Worm (Caenorhabditis elegans) whole organism, L4/young adult: ENCODE results near the gene B0244.10.

Source experiments
- W03F9.2 ChIP-seq: fragments of 150-350 bp; optimal IDR thresholded peaks from 2 replicates; lab custom pipeline; 2014; ENCODE audit warnings: missing biosample characterization, missing genetic modification characterization
- dao-5 ChIP-seq: sonication (generic microtip); optimal IDR thresholded peaks from 2 replicates; lab custom pipeline; 2016; ENCODE audit warnings: missing genotype, missing genetic modification characterization, moderate library complexity, missing compliant biosample characterization
- him-1 ChIP-seq: sonication (generic microtip); optimal IDR thresholded peaks from 2 replicates; lab custom pipeline; 2016; ENCODE audit warnings: missing genotype, missing genetic modification reagents, missing genetic modification characterization, missing compliant biosample characterization

B0244.10 gene

ce11 chrIII:5710045-5710444 lies 24.9 kb upstream of the B0244.10 start, which contains the start of gene B0336.12:
B0336.12 (minus strand) TSS chrIII:5710145.
- TF ChIP-seq him-1 (tag; lab: Kevin White, UChicago) (no peak), dao-5 (tag; lab: Kevin White, UChicago) (no peak), W03F9.2 (tag; lab: Kevin White, UChicago) (no peak)

DNA sequence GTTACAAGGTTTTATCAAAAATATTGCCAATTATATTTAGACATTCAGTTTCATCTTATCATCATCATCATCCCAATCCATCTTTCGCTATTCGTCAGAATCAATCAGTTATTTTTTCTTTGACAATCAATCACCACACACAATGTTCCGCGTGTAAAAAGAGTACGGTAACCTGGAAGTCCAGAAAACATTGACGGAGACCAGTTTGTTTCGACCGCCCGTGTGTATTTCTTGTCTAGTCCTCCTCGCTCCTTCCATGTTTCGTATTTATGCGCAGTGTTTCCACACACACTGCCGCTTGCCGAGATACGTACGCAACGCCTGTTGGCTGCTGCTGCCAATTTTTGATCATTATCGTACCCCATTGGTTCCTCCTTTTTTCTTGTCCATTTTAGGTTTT lies 24.3 kb upstream of the B0244.10 start:
- TF ChIP-seq W03F9.2 (tag; lab: Kevin White, UChicago) = no peak
- no peak for TF ChIP-seq him-1 (tag; lab: Kevin White, UChicago)
- TF ChIP-seq dao-5 (tag; lab: Kevin White, UChicago) = no peak

ce11 chrIII:5711242-5711641 lies 23.7 kb upstream of the B0244.10 start, which contains the start of gene rbm-26:
rbm-26 (plus strand) TSS chrIII:5711542.
- TF ChIP-seq dao-5 (tag; lab: Kevin White, UChicago) (no peak), W03F9.2 (tag; lab: Kevin White, UChicago) (no peak), him-1 (tag; lab: Kevin White, UChicago) (no peak)

ce11 chrIII:5711881-5712643 lies 22.9 kb upstream of the B0244.10 start:
- TF ChIP-seq W03F9.2 (tag; lab: Kevin White, UChicago) (no peak), him-1 (tag; lab: Kevin White, UChicago) (no peak), dao-5 (tag; lab: Kevin White, UChicago) (no peak)

ce11 chrIII:5714230-5714983 lies 20.6 kb upstream of the B0244.10 start, which contains the start of gene arf-1:
arf-1 (plus strand) TSS chrIII:5714886.
- TF ChIP-seq him-1 (tag; lab: Kevin White, UChicago) = no peak
- TF ChIP-seq dao-5 (tag; lab: Kevin White, UChicago) = no peak
- no peak for TF ChIP-seq W03F9.2 (tag; lab: Kevin White, UChicago)

ce11 chrIII:5714984-5715454 lies 19.9 kb upstream of the B0244.10 start:
- TF ChIP-seq dao-5 (tag; lab: Kevin White, UChicago) (no peak), him-1 (tag; lab: Kevin White, UChicago) (no peak), W03F9.2 (tag; lab: Kevin White, UChicago) (no peak)

DNA sequence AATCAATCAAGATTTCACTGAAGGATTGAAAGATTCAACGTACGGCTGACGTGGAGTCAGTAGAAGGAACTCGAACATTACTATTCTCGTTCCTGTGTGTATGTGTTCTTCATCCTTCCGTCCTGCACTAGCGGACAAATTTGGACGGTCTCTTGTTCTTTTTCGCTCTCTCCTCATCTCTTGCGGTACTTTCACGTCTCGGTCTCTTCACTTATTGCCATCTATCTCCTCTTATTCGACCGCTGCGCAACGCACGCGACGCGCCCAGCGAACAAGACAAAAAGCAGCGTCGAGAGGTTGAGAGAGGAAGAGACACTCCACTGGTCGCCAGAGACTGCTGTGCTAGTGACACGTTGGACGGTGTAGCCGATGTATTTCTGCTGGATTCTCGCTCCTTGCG lies 19.5 kb upstream of the B0244.10 start:
- TF ChIP-seq dao-5 (tag; lab: Kevin White, UChicago) (no peak), W03F9.2 (tag; lab: Kevin White, UChicago) (peak; percentile 1), him-1 (tag; lab: Kevin White, UChicago) (peak; percentile 25)

ce11 chrIII:5717173-5717748 lies 17.7 kb upstream of the B0244.10 start:
- TF ChIP-seq him-1 (tag; lab: Kevin White, UChicago) (no peak), W03F9.2 (tag; lab: Kevin White, UChicago) (no peak), dao-5 (tag; lab: Kevin White, UChicago) (no peak)

DNA sequence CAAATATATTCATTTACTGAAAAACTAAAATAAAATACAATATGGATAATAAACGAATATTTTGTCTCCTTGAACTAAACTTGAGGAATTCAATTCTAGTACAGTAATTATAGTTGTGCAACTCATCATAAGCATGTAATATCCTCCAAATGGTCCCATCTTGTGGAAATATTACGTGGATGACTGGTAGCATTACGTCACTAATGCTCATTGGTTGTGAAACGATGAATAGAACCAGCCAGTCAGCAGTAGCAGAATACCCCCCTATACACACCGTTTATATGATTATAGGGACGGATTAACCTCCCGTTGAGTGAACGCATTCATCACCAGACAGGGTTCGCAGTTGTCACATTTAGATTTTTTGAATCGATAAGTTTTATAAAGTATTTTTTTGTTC lies 16.6 kb upstream of the B0244.10 start:
- no peak for TF ChIP-seq W03F9.2 (tag; lab: Kevin White, UChicago)
- no peak for TF ChIP-seq him-1 (tag; lab: Kevin White, UChicago)
- no peak for TF ChIP-seq dao-5 (tag; lab: Kevin White, UChicago)

- TF ChIP-seq him-1 (tag; lab: Kevin White, UChicago) (no peak), dao-5 (tag; lab: Kevin White, UChicago) (no peak), W03F9.2 (tag; lab: Kevin White, UChicago) (no peak)
Observed at ce11 chrIII:5719105-5719831, 15.7 kb upstream of the B0244.10 start.

DNA sequence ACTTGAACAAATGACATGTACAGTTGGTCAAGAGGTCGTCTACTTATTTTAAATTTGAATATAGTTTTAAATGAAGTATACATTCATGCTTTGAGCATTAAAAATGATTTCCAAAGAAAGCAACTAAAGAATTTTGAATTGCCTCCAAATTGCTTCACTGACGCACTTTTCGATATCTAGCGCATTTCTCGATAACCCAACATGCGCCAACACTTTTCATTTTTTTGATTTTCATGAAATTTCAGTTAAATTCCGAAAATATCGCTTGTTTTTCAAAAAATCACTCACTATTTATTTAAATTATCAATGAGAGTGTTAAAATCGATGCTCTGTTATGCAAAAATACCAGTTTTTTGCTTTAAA lies 15.1 kb upstream of the B0244.10 start:
- TF ChIP-seq him-1 (tag; lab: Kevin White, UChicago) (no peak), W03F9.2 (tag; lab: Kevin White, UChicago) (no peak), dao-5 (tag; lab: Kevin White, UChicago) (no peak)

DNA sequence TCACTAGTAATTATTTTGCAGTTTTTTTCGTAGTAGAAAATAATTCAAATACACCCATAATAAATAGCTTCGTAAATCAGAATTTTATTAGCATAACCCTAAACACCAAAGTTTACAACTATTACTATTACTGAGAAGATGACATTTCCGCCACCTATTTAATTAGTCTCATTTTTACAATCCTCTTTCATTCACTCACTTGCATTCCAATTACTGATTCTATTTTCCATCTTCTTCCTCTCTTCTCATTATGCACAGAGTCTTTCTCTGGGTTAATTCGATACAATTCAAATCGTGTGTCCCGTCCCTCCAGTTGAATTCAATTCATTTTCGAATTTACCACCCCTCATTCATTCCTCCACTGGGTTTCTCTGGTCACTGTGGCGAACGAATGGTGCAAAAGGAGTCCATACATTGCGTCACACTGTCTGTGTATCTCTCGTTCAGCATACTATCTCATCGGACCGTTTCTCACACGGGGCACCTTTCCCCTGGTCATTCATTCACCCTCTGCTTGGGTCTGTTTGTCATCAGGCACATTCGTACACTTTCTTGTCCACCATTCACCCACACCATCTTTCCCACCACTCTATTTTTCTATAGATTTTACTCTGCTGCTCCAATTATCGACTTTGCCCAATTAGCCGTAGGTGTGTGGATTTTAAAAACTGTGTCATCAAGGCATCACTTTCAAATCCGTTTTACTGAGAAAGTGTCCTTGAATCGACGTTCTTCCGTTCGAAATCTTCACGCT lies 14.5 kb upstream of the B0244.10 start:
- TF ChIP-seq dao-5 (tag; lab: Kevin White, UChicago) (no peak), W03F9.2 (tag; lab: Kevin White, UChicago) (no peak), him-1 (tag; lab: Kevin White, UChicago) (no peak)
